Worm (Caenorhabditis elegans) whole organism, L4/young adult: ENCODE results near the gene gcy-12.

ENCODE experiments used
- W03F9.2 ChIP-seq: fragments of 150-350 bp; optimal IDR thresholded peaks from 2 replicates; lab custom pipeline; 2014; ENCODE audit warnings: missing biosample characterization, missing genetic modification characterization
- dao-5 ChIP-seq: sonication (generic microtip); optimal IDR thresholded peaks from 2 replicates; lab custom pipeline; 2016; ENCODE audit warnings: missing genotype, missing genetic modification characterization, moderate library complexity, missing compliant biosample characterization
- him-1 ChIP-seq: sonication (generic microtip); optimal IDR thresholded peaks from 2 replicates; lab custom pipeline; 2016; ENCODE audit warnings: missing genotype, missing genetic modification reagents, missing genetic modification characterization, missing compliant biosample characterization

Gene gcy-12

DNA sequence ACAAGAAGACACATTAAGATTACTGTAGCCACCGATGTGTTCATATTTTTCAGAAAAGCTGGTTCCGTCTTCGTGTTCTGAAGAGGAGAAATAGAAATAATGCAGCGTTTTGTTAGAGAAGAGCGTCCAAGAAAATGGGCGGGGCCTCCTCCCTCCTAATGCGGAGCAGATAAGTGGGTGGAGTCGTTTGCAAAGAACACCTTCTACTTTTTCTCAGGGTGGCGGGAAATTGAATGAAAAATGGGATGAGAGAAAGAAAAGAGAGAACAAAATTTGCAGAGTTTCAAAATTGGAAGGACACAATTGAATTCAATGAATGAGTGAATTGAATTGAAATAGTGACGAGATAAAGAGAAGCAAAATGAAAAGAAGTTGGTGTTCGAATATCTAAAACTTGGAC, 53.8 kb downstream of the gcy-12 start, which contains the start of gene F09E5.16:
F09E5.16 (minus strand) TSS at position 101 of the 400 bp plus-strand sequence.
- TF ChIP-seq dao-5, result no peak
- TF ChIP-seq W03F9.2 (tag; lab: Kevin White, UChicago), result no peak
- no peak for TF ChIP-seq him-1 (tag; lab: Kevin White, UChicago)
